Worm (Caenorhabditis elegans) whole organism, L2 larva: ENCODE results near the gene Y39G8B.9.

ENCODE experiments used
- ama-1 ChIP-seq: fragments of 150-350 bp; optimal IDR thresholded peaks from 2 replicates; lab custom pipeline; 2018; ENCODE audit warnings: inconsistent platforms
- elt-1 ChIP-seq: fragments of 150-350 bp; optimal IDR thresholded peaks from 2 replicates; lab custom pipeline; 2014; ENCODE audit warnings: missing biosample characterization, missing genetic modification characterization
- fos-1 ChIP-seq: fragments of 150-350 bp; optimal IDR thresholded peaks from 2 replicates; lab custom pipeline; 2014; ENCODE audit warnings: missing biosample characterization, missing genetic modification characterization
- lin-13 ChIP-seq: fragments of 150-350 bp; optimal IDR thresholded peaks from 2 replicates; lab custom pipeline; 2014; ENCODE audit warnings: missing biosample characterization, missing genetic modification reagents, missing genetic modification characterization
- nhr-237 ChIP-seq: fragments of 150-350 bp; optimal IDR thresholded peaks from 2 replicates; lab custom pipeline; 2014; ENCODE audit warnings: missing biosample characterization, missing genetic modification characterization
- nhr-6 ChIP-seq: fragments of 150-350 bp; optimal IDR thresholded peaks from 2 replicates; lab custom pipeline; 2014; ENCODE audit warnings: missing biosample characterization, missing genetic modification characterization
- snpc-4 ChIP-seq: fragments of 150-350 bp; optimal IDR thresholded peaks from 2 replicates; lab custom pipeline; 2014; ENCODE audit warnings: missing biosample characterization, missing genetic modification characterization
- unc-39 ChIP-seq: fragments of 150-350 bp; optimal IDR thresholded peaks from 2 replicates; lab custom pipeline; 2014; ENCODE audit warnings: missing biosample characterization, missing genetic modification characterization
- unc-62 ChIP-seq: fragments of 150-350 bp; optimal IDR thresholded peaks from 2 replicates; lab custom pipeline; 2014; ENCODE audit warnings: missing biosample characterization, missing genetic modification reagents, missing genetic modification characterization
- ztf-1 ChIP-seq: fragments of 200-800 bp; sonication (Bioruptor generic); conservative IDR thresholded peaks from 2 replicates; pipeline ENCODE4 v1.3.6; 2022; ENCODE audit warnings: missing genetic modification characterization, missing compliant biosample characterization

DNA sequence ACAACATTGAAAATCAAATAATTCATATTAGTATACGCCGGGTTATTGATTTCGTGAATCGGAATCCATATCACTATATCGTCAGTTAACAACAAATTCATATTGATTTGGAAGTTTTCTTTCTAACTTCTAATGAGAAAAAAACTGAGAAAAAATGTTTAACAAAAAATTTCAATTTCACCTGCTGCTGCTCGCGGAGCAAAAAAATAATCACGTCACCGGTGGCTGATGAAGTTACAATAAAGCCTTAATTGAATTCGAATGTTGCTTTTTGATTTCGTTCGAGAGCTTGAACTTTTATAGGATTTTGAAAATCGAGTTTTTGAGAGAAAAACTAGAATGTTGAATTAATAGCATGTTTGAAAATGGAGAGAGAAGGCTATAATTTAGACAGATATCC, 12.2 kb upstream of the Y39G8B.9 start, which contains the start of gene sre-43:
- TF ChIP-seq lin-13 (GFP tag; lab: Kevin White, UChicago) (no peak), elt-1 (tag; lab: Kevin White, UChicago) (no peak), nhr-6 (tag; lab: Kevin White, UChicago) (no peak), unc-39 (tag; lab: Kevin White, UChicago) (no peak), nhr-237 (tag; lab: Kevin White, UChicago) (no peak), ztf-1 (GFP tag; lab: Robert Waterston, UW) (no peak), ama-1 (lab: Kevin White, UChicago) (no peak), snpc-4 (tag; lab: Kevin White, UChicago) (no peak), fos-1 (tag; lab: Kevin White, UChicago) (no peak), unc-62 (GFP tag; lab: Kevin White, UChicago) (no peak)
